Fruit fly (Drosophila melanogaster) whole organism, adult: ENCODE data around the gene CG44815.

Experiments
- CG11617 ChIP-seq: fragments of 200-800 bp; sonication (Bioruptor generic); optimal IDR thresholded peaks from 2 replicates; lab custom pipeline; 2017; ENCODE audit warnings: mild to moderate bottlenecking, missing biosample characterization, missing genetic modification reagents, missing genetic modification characterization
- CG12768 ChIP-seq: fragments of 200-800 bp; sonication (Bioruptor generic); optimal IDR thresholded peaks from 2 replicates; lab custom pipeline; 2017; ENCODE audit warnings: missing biosample characterization, missing genetic modification characterization, mild to moderate bottlenecking, moderate library complexity, missing genetic modification reagents
- CG14711 ChIP-seq: fragments of 200-800 bp; sonication (Bioruptor generic); optimal IDR thresholded peaks from 2 replicates; lab custom pipeline; 2018; ENCODE audit warnings: missing biosample characterization, mild to moderate bottlenecking, missing genetic modification characterization, moderate library complexity
- CG7101 ChIP-seq: fragments of 200-800 bp; sonication (Bioruptor generic); optimal IDR thresholded peaks from 2 replicates; lab custom pipeline; 2018; ENCODE audit warnings: missing biosample characterization, mild to moderate bottlenecking, missing genetic modification characterization, moderate library complexity
- Clk ChIP-seq: fragments of 200-800 bp; sonication (Bioruptor generic); optimal IDR thresholded peaks from 2 replicates; lab custom pipeline; 2017; ENCODE audit warnings: missing biosample characterization, missing genetic modification characterization
- Hr96 ChIP-seq: fragments of 200-800 bp; sonication (Bioruptor generic); optimal IDR thresholded peaks from 2 replicates; lab custom pipeline; 2016; ENCODE audit warnings: missing biosample characterization, missing genetic modification characterization
- bab1 ChIP-seq: fragments of 200-800 bp; sonication (Bioruptor generic); optimal IDR thresholded peaks from 3 replicates; lab custom pipeline; 2019; ENCODE audit warnings: missing biosample characterization, mild to moderate bottlenecking, missing genetic modification characterization, moderate library complexity
- cnc ChIP-seq, 2 experiments: fragments of >200 bp; optimal IDR thresholded peaks; 2 replicates each; lab custom pipeline; 2017
- kay ChIP-seq: fragments of 200-800 bp; sonication (Bioruptor generic); peaks from one replicate; lab custom pipeline; 2016; ENCODE audit warnings: missing biosample characterization, missing genetic modification characterization, borderline replicate concordance
- ovo ChIP-seq: fragments of 200-800 bp; sonication (Bioruptor generic); optimal IDR thresholded peaks from 2 replicates; lab custom pipeline; 2016; ENCODE audit warnings: missing biosample characterization, missing genetic modification characterization
- pad ChIP-seq: fragments of 200-800 bp; sonication (Bioruptor generic); optimal IDR thresholded peaks from 3 replicates; lab custom pipeline; 2017; ENCODE audit warnings: missing biosample characterization, missing genetic modification characterization, mild to moderate bottlenecking, moderate library complexity, missing genetic modification reagents
- tj ChIP-seq: fragments of 200-800 bp; sonication (Bioruptor generic); optimal IDR thresholded peaks from 3 replicates; lab custom pipeline; 2017; ENCODE audit warnings: missing biosample characterization, mild to moderate bottlenecking, missing genetic modification characterization, moderate library complexity

DNA sequence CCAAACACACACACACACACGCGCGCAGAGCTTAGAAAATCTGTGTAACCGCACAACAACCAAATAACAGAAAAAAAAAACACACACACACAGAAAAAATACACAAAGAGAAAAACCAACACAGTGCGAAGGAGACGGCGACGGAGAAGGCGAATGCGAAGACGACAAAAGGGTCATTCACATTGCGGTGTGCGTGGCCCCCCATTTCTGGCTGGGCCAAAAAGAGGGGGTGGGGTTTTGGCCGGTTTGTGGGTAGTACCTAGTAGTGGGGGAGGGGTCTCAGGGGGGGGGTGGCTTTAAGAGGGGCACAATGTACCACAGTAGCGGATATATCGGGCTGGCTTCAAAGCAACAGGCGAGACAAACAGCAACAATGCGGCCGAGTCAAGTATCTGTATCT is 37.6 kb upstream of the CG44815 start:
- TF ChIP-seq Clk (no peak), CG7101 (no peak), CG12768 (no peak), tj (GFP tag; lab: Kevin White, UChicago) (no peak), kay (GFP tag; lab: Kevin White, UChicago) (no peak), bab1 (GFP tag; lab: Kevin White, UChicago) (no peak), Hr96 (no peak), CG14711 (tag; lab: Kevin White, UChicago) (no peak), cnc (optimal IDR thresholded peaks at IDR 0.05; lab: Kevin White, UChicago) (no peak), ovo (no peak), pad (GFP tag; lab: Kevin White, UChicago) (no peak), CG11617 (GFP tag; lab: Kevin White, UChicago) (no peak)
